Fruit fly (Drosophila melanogaster) ovary, adult (tissue): ENCODE measurements around the gene NP15.6.

ENCODE experiments used
- CG17801 ChIP-seq: fragments of 200-800 bp; optimal IDR thresholded peaks from 2 replicates; lab custom pipeline; 2019; ENCODE audit warnings: missing biosample characterization, mild to moderate bottlenecking, missing genetic modification characterization, moderate library complexity; ENCODE audit not compliant: partially characterized antibody

Gene NP15.6

DNA sequence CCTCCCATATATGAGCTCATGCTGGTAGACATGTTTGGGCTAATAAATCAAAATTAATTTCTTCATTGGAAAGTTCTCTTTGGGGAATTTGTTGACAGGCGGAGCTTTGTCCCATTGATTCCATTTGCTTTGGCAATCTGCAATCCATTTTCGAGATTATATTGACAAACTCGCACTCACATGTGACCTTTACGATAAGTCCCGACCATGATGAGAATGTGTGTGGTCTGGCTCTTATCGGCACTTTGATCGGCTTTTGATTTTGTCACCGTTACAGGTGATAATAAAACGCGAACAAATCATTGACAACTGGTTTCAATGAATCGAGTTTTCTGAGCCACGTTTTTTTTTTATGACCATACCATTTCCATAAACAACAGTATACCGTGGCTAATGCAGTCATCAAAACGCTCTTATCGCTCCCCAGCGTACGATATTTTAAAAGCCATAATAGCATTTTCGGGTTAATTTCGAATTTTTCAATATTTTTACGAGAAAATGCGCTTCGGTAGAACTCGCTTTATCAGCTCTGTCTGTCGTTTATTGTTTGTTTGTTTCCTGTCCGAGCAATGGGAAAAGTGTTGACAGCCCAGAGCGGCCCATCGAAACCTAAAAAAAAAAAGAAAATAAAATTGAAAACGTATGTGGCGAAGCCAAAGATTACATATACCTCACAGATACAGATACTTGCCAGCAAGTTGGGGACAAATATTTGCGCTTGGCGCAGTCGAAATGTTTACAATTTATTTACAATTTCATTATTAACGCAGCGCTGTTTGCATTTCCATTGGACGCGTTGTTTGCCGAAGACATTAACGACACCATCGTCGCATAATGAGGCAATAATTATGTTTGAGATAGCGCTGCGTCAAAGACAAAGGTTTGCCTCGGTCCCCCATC, 29.5 kb upstream of the NP15.6 start:
- no peak for TF ChIP-seq CG17801 (GFP tag; lab: Kevin White, UChicago)

DNA sequence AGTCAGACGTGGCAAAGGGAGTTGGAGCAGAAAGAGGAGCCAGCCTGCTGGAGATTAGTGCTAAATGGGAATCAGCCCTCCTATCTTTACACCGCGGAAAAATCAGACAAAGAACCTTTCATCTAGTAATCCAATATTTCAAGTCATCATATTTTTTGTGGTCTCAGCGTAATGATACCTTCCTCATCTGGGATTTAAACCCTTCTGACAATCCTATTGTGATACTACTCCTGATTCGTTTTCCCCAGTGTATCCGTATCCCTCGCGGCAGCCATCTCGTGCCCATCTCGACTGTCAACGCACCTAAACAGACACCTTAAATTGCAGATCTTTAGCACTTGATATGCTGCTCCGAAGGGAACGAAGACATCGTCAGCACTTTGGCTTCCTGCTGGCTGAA, 28.8 kb upstream of the NP15.6 start:
- no peak for TF ChIP-seq CG17801 (GFP tag; lab: Kevin White, UChicago)

DNA sequence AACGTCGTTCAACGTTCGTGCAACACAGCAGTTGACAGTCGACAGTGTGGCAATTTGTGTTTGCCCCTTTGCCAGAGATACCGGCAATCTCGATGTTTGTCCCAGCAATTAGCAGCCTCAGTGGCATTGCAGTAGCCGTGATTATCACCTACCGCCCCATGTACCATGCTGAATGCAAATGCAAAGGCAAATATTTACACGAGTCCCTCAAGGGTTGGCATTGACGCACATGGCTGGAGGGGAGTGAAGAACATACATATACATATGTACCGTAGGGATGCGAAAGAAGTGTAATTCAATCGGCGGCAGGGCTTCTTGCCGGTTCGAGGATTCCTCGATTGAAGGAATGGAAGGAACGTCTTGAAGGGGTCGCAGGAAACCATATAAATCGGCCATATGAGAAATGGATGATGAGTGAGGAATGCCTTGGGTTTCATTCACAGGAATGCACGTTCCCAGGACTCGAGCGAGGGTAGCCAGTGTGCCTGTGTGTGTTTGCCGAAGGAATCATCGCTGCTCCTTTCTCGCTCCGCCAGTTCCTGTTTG, 27.2 kb upstream of the NP15.6 start:
- no peak for TF ChIP-seq CG17801 (GFP tag; lab: Kevin White, UChicago)

- TF ChIP-seq CG17801 (GFP tag; lab: Kevin White, UChicago) = no peak
Observed at dm6 chr3R:19001701-19002100, 25.5 kb upstream of the NP15.6 start.

- no peak for TF ChIP-seq CG17801 (GFP tag; lab: Kevin White, UChicago)
Observed at dm6 chr3R:19010923-19011322, 16.2 kb upstream of the NP15.6 start.

DNA sequence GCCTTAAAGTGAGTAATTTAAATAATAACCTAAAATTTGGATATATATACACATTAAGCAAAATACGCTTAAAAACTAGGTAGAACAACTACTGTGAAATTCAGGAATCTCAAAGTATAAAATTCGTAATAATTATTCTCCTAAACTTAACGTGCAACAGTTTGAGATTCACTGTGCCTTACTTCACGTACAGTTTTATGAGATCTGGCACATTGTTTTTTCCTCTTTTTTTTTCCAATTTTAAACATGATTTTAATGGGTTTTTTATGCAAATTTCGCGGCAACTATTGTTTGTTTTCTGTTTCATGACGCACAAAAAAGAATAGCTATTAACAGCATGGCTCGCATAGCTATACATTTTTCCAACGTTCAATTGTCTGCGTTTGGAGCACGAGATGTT, 15.3 kb upstream of the NP15.6 start:
- TF ChIP-seq CG17801 (GFP tag; lab: Kevin White, UChicago) = no peak

DNA sequence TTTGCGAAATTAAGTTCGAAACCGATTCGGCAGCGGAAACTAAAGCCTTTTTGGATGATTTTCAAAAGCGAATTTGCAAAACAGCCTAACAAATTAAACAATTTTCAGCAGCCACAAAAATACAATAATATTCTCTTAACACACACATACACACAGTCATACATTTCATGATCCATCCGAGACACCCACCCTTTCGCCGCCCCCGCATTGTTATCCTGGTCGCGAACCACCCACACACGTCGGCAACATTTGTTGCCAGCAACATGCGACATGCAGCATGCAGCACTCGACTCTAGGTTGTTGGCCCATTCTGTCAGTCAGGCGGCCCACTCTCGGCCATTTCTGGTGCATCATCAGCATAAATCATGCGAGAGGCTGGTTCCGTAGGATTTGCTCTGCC, 13.1 kb upstream of the NP15.6 start:
- TF ChIP-seq CG17801 (GFP tag; lab: Kevin White, UChicago) = no peak

DNA sequence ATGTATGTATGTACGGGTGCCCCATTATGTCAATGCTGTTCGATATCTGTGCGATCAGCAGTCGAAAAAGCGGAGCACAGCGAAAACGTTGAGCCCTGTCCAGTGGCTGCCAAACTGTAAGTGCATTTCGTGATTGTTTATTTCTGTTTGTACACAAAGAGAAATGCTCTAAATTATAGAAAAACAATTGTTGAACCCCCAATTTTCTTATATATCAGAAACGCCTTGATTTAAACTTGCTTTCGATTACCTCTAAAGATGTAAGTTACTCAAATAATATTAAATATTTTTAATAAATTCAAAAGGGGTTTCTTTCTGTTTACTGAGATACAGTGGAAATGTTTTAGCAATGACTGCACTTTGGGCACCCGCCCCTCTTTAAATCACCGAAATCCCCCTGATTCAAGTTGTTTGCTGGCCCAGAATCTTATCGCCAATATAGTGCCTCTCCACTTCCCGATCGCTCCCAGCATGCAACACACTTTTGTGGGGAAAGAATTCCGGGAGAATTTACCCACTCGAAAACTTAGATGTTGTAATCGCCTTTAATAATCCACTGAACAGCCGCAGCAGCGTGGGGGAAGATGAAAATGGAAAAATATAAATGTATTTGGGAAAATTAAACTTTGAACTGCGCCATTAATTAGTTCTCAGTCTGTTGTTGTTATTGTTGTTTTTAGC, 12.3 kb upstream of the NP15.6 start:
- peak; percentile 69 for TF ChIP-seq CG17801 (GFP tag; lab: Kevin White, UChicago)

dm6 chr3R:19015423-19015810, 11.8 kb upstream of the NP15.6 start:
- no peak for TF ChIP-seq CG17801 (GFP tag; lab: Kevin White, UChicago)

dm6 chr3R:19017318-19018043, 9.7 kb upstream of the NP15.6 start:
- TF ChIP-seq CG17801 (GFP tag; lab: Kevin White, UChicago) = no peak

- no peak for TF ChIP-seq CG17801 (GFP tag; lab: Kevin White, UChicago)
Observed at dm6 chr3R:19023862-19024261, 3.3 kb upstream of the NP15.6 start, which contains the start of the genes CG6005 and CG14286. TSS of gene CG6005 (minus strand) at chr3R:19024030. TSS of gene CG14286 (plus strand) at chr3R:19024092.

dm6 chr3R:19024761-19025160, 2.4 kb upstream of the NP15.6 start, which contains the start of gene CG14285:
TSS of gene CG14285 (plus strand) at chr3R:19025099.
- TF ChIP-seq CG17801 (GFP tag; lab: Kevin White, UChicago) = no peak

DNA sequence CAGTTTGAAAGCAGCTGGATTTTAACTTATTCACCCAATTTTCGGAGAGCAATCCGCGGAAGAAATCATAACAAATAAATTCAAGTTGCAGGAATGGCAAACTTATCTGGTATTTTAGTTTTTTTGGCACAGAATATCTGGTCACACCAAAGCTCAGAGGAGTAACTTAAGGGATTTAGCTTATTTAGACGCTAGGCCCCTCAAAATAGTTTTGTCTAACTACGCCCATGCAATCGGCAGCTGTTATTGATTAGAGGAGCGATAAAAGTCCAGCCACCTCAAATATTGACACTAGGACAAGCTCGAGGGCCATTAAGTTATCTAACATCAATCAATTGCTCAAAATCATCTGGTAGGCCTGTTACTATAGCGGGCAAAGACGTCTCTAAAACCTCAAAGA, 1.6 kb downstream of the NP15.6 start, which contains the start of the genes GatA and P5cr:
Gene GatA, minus strand, starts transcription at position 100 of the 400 bp plus-strand sequence.
Gene P5cr, plus strand, starts transcription at position 174 of the 400 bp plus-strand sequence.
- peak; percentile 74 for TF ChIP-seq CG17801 (GFP tag; lab: Kevin White, UChicago)

- peak; percentile 57 for TF ChIP-seq CG17801 (GFP tag; lab: Kevin White, UChicago)
Observed at dm6 chr3R:19031210-19031609, 4.0 kb downstream of the NP15.6 start, which contains the start of the genes Prp18 and CG6013. TSS of gene Prp18 (minus strand) at chr3R:19031271. TSS of gene CG6013 (plus strand) at chr3R:19031503.
